Fruit fly (Drosophila melanogaster): ENCODE data around the gene CG4199.

CG4199 gene

dm6 chrX:2073325-2073724 is at the start of gene CG4199 (continued):
- TF ChIP-seq CG2712 (tag; optimal IDR thresholded peaks at IDR 0.05) (peak; percentile 2), gsb (GFP tag; IDR thresholded peaks at IDR 0.05) (no peak), lilli (GFP tag; optimal IDR thresholded peaks at IDR 0.05) (peak; percentile 20), slou (GFP tag; optimal IDR thresholded peaks at IDR 0.05) (no peak), CG2116 (GFP tag; optimal IDR thresholded peaks at IDR 0.05) (peak; percentile 48), CG7271 (tag; optimal IDR thresholded peaks at IDR 0.05) (no peak), jing (GFP tag; optimal IDR thresholded peaks at IDR 0.05) (no peak), odd (GFP tag; optimal IDR thresholded peaks at IDR 0.05) (no peak), zen2 (GFP tag; IDR thresholded peaks at IDR 0.05; ENCODE audit: partially characterized antibody) (no peak), CG11696 (GFP tag; IDR thresholded peaks at IDR 0.05) (no peak), CG2875 (GFP tag; optimal IDR thresholded peaks at IDR 0.05) (no peak), Oli (tag; optimal IDR thresholded peaks at IDR 0.05) (no peak), trem (tag; optimal IDR thresholded peaks at IDR 0.05) (peak; percentile 41), CG16813 (GFP tag; IDR thresholded peaks at IDR 0.05; ENCODE audit: partially characterized antibody) (no peak), CTCF (GFP tag; optimal IDR thresholded peaks at IDR 0.05) (peak; percentile 51), CG14441 (GFP tag; IDR thresholded peaks at IDR 0.05) (no peak), ro (GFP tag; IDR thresholded peaks at IDR 0.05) (no peak), fu2 (GFP tag; optimal IDR thresholded peaks at IDR 0.05) (peak; percentile 10), Hand (GFP tag; optimal IDR thresholded peaks at IDR 0.05) (no peak), CG17186 (GFP tag; optimal IDR thresholded peaks at IDR 0.05) (peak; percentile 96), gfzf (GFP tag; optimal IDR thresholded peaks at IDR 0.05) (peak; percentile 82), Aef1 (GFP tag; IDR thresholded peaks at IDR 0.05) (no peak), CG17568 (GFP tag; optimal IDR thresholded peaks at IDR 0.05) (no peak), yki (optimal IDR thresholded peaks at IDR 0.05) (no peak), CG9797 (GFP tag; optimal IDR thresholded peaks at IDR 0.05) (peak; percentile 77), jumu (GFP tag; optimal IDR thresholded peaks at IDR 0.05) (peak; percentile 6), CG17829 (tag; optimal IDR thresholded peaks at IDR 0.05) (peak; percentile 18), CG4328 (GFP tag; optimal IDR thresholded peaks at IDR 0.05) (no peak), Xbp1 (GFP tag; optimal IDR thresholded peaks at IDR 0.05) (no peak), CG3838 (GFP tag; optimal IDR thresholded peaks at IDR 0.05) (no peak), ap (GFP tag; IDR thresholded peaks at IDR 0.05) (no peak), CG11504 (tag; optimal IDR thresholded peaks at IDR 0.05) (peak; percentile 25), bab2 (GFP tag; optimal IDR thresholded peaks at IDR 0.05) (no peak), zfh2 (GFP tag; optimal IDR thresholded peaks at IDR 0.05) (no peak), CG13287 (GFP tag; IDR thresholded peaks at IDR 0.05; ENCODE audit: partially characterized antibody) (peak; percentile 53; the same call in 1 of the 2 replicates), scrt (GFP tag; optimal IDR thresholded peaks at IDR 0.05) (no peak), HHEX (GFP tag; optimal IDR thresholded peaks at IDR 0.05) (no peak), CG3726 (GFP tag; IDR thresholded peaks at IDR 0.05) (no peak), Hmr (GFP tag; optimal IDR thresholded peaks at IDR 0.05) (peak; percentile 44), Med (GFP tag) (peak; percentile 87), Hmx (GFP tag; optimal IDR thresholded peaks at IDR 0.05) (no peak), row (GFP tag; IDR thresholded peaks at IDR 0.05) (peak; percentile 51), ac (GFP tag; optimal IDR thresholded peaks at IDR 0.05) (peak; percentile 5), salm (tag; optimal IDR thresholded peaks at IDR 0.05) (no peak), Dref (GFP tag; IDR thresholded peaks at IDR 0.05) (peak; percentile 44), CG14050 (GFP tag; IDR thresholded peaks at IDR 0.05) (no peak), knrl (GFP tag; IDR thresholded peaks at IDR 0.05; ENCODE audit: partially characterized antibody) (peak; percentile 48; the same call in 1 of the 3 replicates), hbn (GFP tag; IDR thresholded peaks at IDR 0.05; ENCODE audit: partially characterized antibody) (no peak; the same call in 1 of the 2 replicates), CG32767 (GFP tag; IDR thresholded peaks at IDR 0.05) (no peak), luna (GFP tag; optimal IDR thresholded peaks at IDR 0.05) (peak; percentile 15), HLH4C (GFP tag; IDR thresholded peaks at IDR 0.05; ENCODE audit: partially characterized antibody) (no peak; the same call in 2 of the 3 replicates), CG4617 (GFP tag; optimal IDR thresholded peaks at IDR 0.05; ENCODE audit: borderline replicate concordance) (peak; percentile 23)

Measured in whole organism, embryonic.